Worm (Caenorhabditis elegans) whole organism, L1 larva: Measurements from ENCODE around the gene bud-13.

Source experiments
- C16A3.4 ChIP-seq: fragments of 150-350 bp; optimal IDR thresholded peaks from 2 replicates; lab custom pipeline; 2014; ENCODE audit warnings: missing biosample characterization, missing genetic modification characterization
- F16B12.6 ChIP-seq: fragments of 150-350 bp; optimal IDR thresholded peaks from 2 replicates; lab custom pipeline; 2014; ENCODE audit warnings: missing biosample characterization, missing genetic modification characterization
- ama-1 ChIP-seq: fragments of 150-350 bp; optimal IDR thresholded peaks from 2 replicates; lab custom pipeline; 2014
- blmp-1 ChIP-seq: fragments of 150-350 bp; optimal IDR thresholded peaks from 2 replicates; lab custom pipeline; 2014; ENCODE audit warnings: missing biosample characterization, missing genetic modification characterization
- ceh-63 ChIP-seq: fragments of 200-800 bp; sonication (Bioruptor generic); optimal IDR thresholded peaks from 2 replicates; lab custom pipeline; 2018; ENCODE audit warnings: mild to moderate bottlenecking, missing genetic modification characterization, missing compliant biosample characterization
- dpl-1 ChIP-seq, 3 experiments: fragments of 150-350 bp in 2 of 3; sonication (generic microtip) in 1 of 3; optimal IDR thresholded peaks; 2 replicates each; lab custom pipeline; 2014 to 2017; ENCODE audit warnings: missing biosample characterization in 3 of 3, missing genetic modification characterization in 3 of 3, missing genetic modification reagents in 3 of 3
- dsc-1 ChIP-seq: sonication (generic microtip); optimal IDR thresholded peaks from 2 replicates; lab custom pipeline; 2016; ENCODE audit warnings: mild to moderate bottlenecking, missing genetic modification characterization, missing compliant biosample characterization
- efl-1 ChIP-seq, 4 experiments: fragments of 150-350 bp; optimal IDR thresholded peaks in 3 of 4; peaks in 1 of 4; 1 replicate in 1 of 4; 2 replicates in 3 of 4; lab custom pipeline; 2014; ENCODE audit warnings: missing biosample characterization in 2 of 4, missing genetic modification characterization in 2 of 4, missing genetic modification reagents in 2 of 4
- efl-3 ChIP-seq: fragments of 200-800 bp; sonication (Bioruptor generic); optimal IDR thresholded peaks from 2 replicates; lab custom pipeline; 2018; ENCODE audit warnings: mild to moderate bottlenecking, missing genetic modification characterization, missing compliant biosample characterization
- egl-27 ChIP-seq, 2 experiments: fragments of 150-350 bp in 1 of 2; sonication (generic microtip); optimal IDR thresholded peaks; 3 replicates each; lab custom pipeline; 2017 to 2018; ENCODE audit warnings: missing biosample characterization in 2 of 2, missing genetic modification characterization in 2 of 2, missing genetic modification reagents in 2 of 2
- elt-2 ChIP-seq: sonication (generic microtip); optimal IDR thresholded peaks from 2 replicates; lab custom pipeline; 2016; ENCODE audit warnings: missing genetic modification characterization, mild to moderate bottlenecking, inconsistent platforms, missing compliant biosample characterization, missing genetic modification reagents
- elt-3 ChIP-seq, 6 experiments: fragments of 150-350 bp in 1 of 6; sonication (generic microtip); optimal IDR thresholded peaks; 2 replicates each; lab custom pipeline; 2017 to 2018; ENCODE audit warnings: missing biosample characterization in 6 of 6, missing genetic modification characterization in 6 of 6, inconsistent platforms in 1 of 6
- fkh-10 ChIP-seq: sonication (generic microtip); optimal IDR thresholded peaks from 2 replicates; lab custom pipeline; 2017; ENCODE audit warnings: missing biosample characterization, missing genetic modification reagents, missing genetic modification characterization
- fkh-8 ChIP-seq: sonication (generic microtip); optimal IDR thresholded peaks from 2 replicates; lab custom pipeline; 2016; ENCODE audit warnings: mild to moderate bottlenecking, missing genetic modification characterization, missing compliant biosample characterization
- hlh-4 ChIP-seq: sonication (generic microtip); optimal IDR thresholded peaks from 2 replicates; lab custom pipeline; 2016; ENCODE audit warnings: mild to moderate bottlenecking, missing genetic modification characterization, missing compliant biosample characterization
- lin-13 ChIP-seq: fragments of 150-350 bp; optimal IDR thresholded peaks from 2 replicates; lab custom pipeline; 2014; ENCODE audit warnings: missing biosample characterization, missing genetic modification reagents, missing genetic modification characterization
- lin-14 ChIP-seq: fragments of 200-800 bp; sonication (Bioruptor generic); optimal IDR thresholded peaks from 2 replicates; lab custom pipeline; 2018; ENCODE audit warnings: mild to moderate bottlenecking, missing genetic modification characterization, moderate library complexity, missing compliant biosample characterization
- lin-15B ChIP-seq: fragments of 150-350 bp; sonication (generic microtip); optimal IDR thresholded peaks from 3 replicates; lab custom pipeline; 2014; ENCODE audit warnings: missing biosample characterization, missing genetic modification characterization
- lin-35 ChIP-seq, 2 experiments: fragments of 150-350 bp; optimal IDR thresholded peaks; 2 replicates each; lab custom pipeline; 2014; ENCODE audit warnings: missing biosample characterization in 2 of 2, missing genetic modification characterization in 2 of 2, missing genetic modification reagents in 2 of 2
- lsy-2 ChIP-seq, 2 experiments: fragments of 150-350 bp; optimal IDR thresholded peaks; 2 replicates each; lab custom pipeline; 2014; ENCODE audit warnings: missing biosample characterization in 2 of 2, missing genetic modification characterization in 2 of 2
- mdl-1 ChIP-seq, 2 experiments: fragments of 150-350 bp; optimal IDR thresholded peaks; 2 replicates each; lab custom pipeline; 2014 to 2017; ENCODE audit warnings: missing biosample characterization in 2 of 2, missing genetic modification characterization in 2 of 2, inconsistent platforms in 1 of 2
- mef-2 ChIP-seq: fragments of 150-350 bp; optimal IDR thresholded peaks from 2 replicates; lab custom pipeline; 2014; ENCODE audit warnings: missing biosample characterization, missing genetic modification characterization
- mep-1 ChIP-seq: fragments of 150-350 bp; optimal IDR thresholded peaks from 2 replicates; lab custom pipeline; 2014; ENCODE audit warnings: missing biosample characterization, missing genetic modification characterization
- nhr-19 ChIP-seq: fragments of 200-800 bp; sonication (Bioruptor generic); conservative IDR thresholded peaks from 2 replicates; pipeline ENCODE4 v1.3.6; 2022; ENCODE audit warnings: missing genetic modification characterization, missing compliant biosample characterization
- nhr-20 ChIP-seq: sonication (generic microtip); optimal IDR thresholded peaks from 2 replicates; lab custom pipeline; 2016; ENCODE audit warnings: mild to moderate bottlenecking, missing genetic modification characterization, missing compliant biosample characterization
- nhr-71 ChIP-seq: sonication (generic microtip); optimal IDR thresholded peaks from 2 replicates; lab custom pipeline; 2016; ENCODE audit warnings: mild to moderate bottlenecking, missing genetic modification characterization, moderate library complexity, missing compliant biosample characterization
- nhr-76 ChIP-seq: sonication (generic microtip); optimal IDR thresholded peaks from 2 replicates; lab custom pipeline; 2017; ENCODE audit warnings: missing biosample characterization, missing genetic modification characterization
- nhr-84 ChIP-seq: sonication (generic microtip); optimal IDR thresholded peaks from 2 replicates; lab custom pipeline; 2017; ENCODE audit warnings: missing biosample characterization, missing genetic modification characterization
- nhr-85 ChIP-seq: sonication (generic microtip); peaks from one replicate; lab custom pipeline; 2016; ENCODE audit warnings: missing genetic modification characterization, inconsistent platforms, missing compliant biosample characterization
- nhr-90 ChIP-seq: sonication (generic microtip); optimal IDR thresholded peaks from 2 replicates; lab custom pipeline; 2016; ENCODE audit warnings: mild to moderate bottlenecking, missing genetic modification characterization, missing compliant biosample characterization; ENCODE audit not compliant: poor library complexity
- pax-3 ChIP-seq: fragments of 200-800 bp; sonication (Bioruptor generic); optimal IDR thresholded peaks from 2 replicates; lab custom pipeline; 2018; ENCODE audit warnings: mild to moderate bottlenecking, missing genetic modification characterization, moderate library complexity, missing compliant biosample characterization
- pqm-1 ChIP-seq: sonication (generic microtip); optimal IDR thresholded peaks from 3 replicates; lab custom pipeline; 2017; ENCODE audit warnings: missing biosample characterization, missing genetic modification characterization
- skn-1 ChIP-seq: fragments of 150-350 bp; optimal IDR thresholded peaks from 2 replicates; lab custom pipeline; 2014; ENCODE audit warnings: missing biosample characterization, missing genetic modification characterization
- snu-23 ChIP-seq: sonication (generic microtip); optimal IDR thresholded peaks from 2 replicates; lab custom pipeline; 2016; ENCODE audit warnings: missing genetic modification characterization, missing compliant biosample characterization
- swsn-7 ChIP-seq: sonication (generic microtip); optimal IDR thresholded peaks from 2 replicates; lab custom pipeline; 2016; ENCODE audit warnings: missing genetic modification characterization, missing compliant biosample characterization
- tbx-2 ChIP-seq: sonication (generic microtip); optimal IDR thresholded peaks from 2 replicates; lab custom pipeline; 2016; ENCODE audit warnings: missing genetic modification characterization, missing compliant biosample characterization
- unc-98 ChIP-seq: fragments of 200-800 bp; sonication (Bioruptor generic); IDR thresholded peaks from 2 replicates; pipeline ENCODE4 v1.3.6; 2022; ENCODE audit warnings: missing genetic modification characterization, missing compliant biosample characterization
- vab-15 ChIP-seq: sonication (generic microtip); optimal IDR thresholded peaks from 2 replicates; lab custom pipeline; 2017; ENCODE audit warnings: missing genotype, mild to moderate bottlenecking, missing genetic modification characterization, missing compliant biosample characterization
- xbp-1 ChIP-seq: sonication (generic microtip); optimal IDR thresholded peaks from 2 replicates; lab custom pipeline; 2016; ENCODE audit warnings: missing genetic modification characterization, missing compliant biosample characterization

Gene bud-13

ce11 chrIII:8986872-8987271 is 19.3 kb upstream of the bud-13 start:
- TF ChIP-seq lin-35 (GFP tag; optimal IDR thresholded peaks at IDR 0.05; lab: Kevin White, UChicago) (peak in 1 of 2 experiments; percentile 38), dpl-1 (GFP tag; optimal IDR thresholded peaks at IDR 0.05; lab: Kevin White, UChicago) (no peak), blmp-1 (tag; lab: Kevin White, UChicago) (peak; percentile 85), nhr-85 (tag; lab: Kevin White, UChicago) (peak; percentile 88), skn-1 (tag; lab: Kevin White, UChicago) (peak; percentile 15), C16A3.4 (tag; lab: Kevin White, UChicago) (peak; percentile 8), elt-3 (tag; optimal IDR thresholded peaks at IDR 0.05; lab: Kevin White, UChicago) (peak; percentile 93 to 100 (median 98)), mdl-1 (tag; optimal IDR thresholded peaks at IDR 0.05; lab: Kevin White, UChicago) (peak in 1 of 2 experiments; percentile 55), F16B12.6 (no peak), pax-3 (tag; lab: Kevin White, UChicago) (peak; percentile 37), nhr-84 (tag; lab: Kevin White, UChicago) (no peak), lin-13 (GFP tag; lab: Kevin White, UChicago) (no peak), dsc-1 (tag; lab: Kevin White, UChicago) (peak; percentile 67), egl-27 (tag; optimal IDR thresholded peaks at IDR 0.05; lab: Kevin White, UChicago) (no peak), pqm-1 (tag; lab: Kevin White, UChicago) (no peak), efl-1 (optimal IDR thresholded peaks at IDR 0.05; lab: Kevin White, UChicago) (no peak), efl-1 (GFP tag; optimal IDR thresholded peaks at IDR 0.05 in 1 of 2; lab: Kevin White, UChicago) (peak in 1 of 2 experiments; percentile 39), ama-1 (lab: Kevin White, UChicago) (no peak), nhr-20 (tag; lab: Kevin White, UChicago) (peak; percentile 47), lsy-2 (tag; optimal IDR thresholded peaks at IDR 0.05; lab: Kevin White, UChicago) (peak in 1 of 2 experiments; percentile 41), mep-1 (tag; lab: Kevin White, UChicago) (no peak), vab-15 (tag; lab: Kevin White, UChicago) (no peak), unc-98 (GFP tag; lab: Robert Waterston, UW) (no peak), tbx-2 (peak; percentile 47), snu-23 (peak; percentile 53), lin-14 (GFP tag; lab: Kevin White, UChicago) (peak; percentile 84), nhr-19 (GFP tag; lab: Robert Waterston, UW) (0 out of 2 replicates have a peak, but pooled peaks have one; percentile 4), nhr-71 (tag; lab: Kevin White, UChicago) (peak; percentile 69)

- TF ChIP-seq nhr-76 (tag; lab: Kevin White, UChicago) (no peak), mdl-1 (tag; optimal IDR thresholded peaks at IDR 0.05; lab: Kevin White, UChicago) (peak in 1 of 2 experiments; percentile 44), mef-2 (no peak), F16B12.6 (no peak), lin-35 (GFP tag; optimal IDR thresholded peaks at IDR 0.05; lab: Kevin White, UChicago) (peak in 1 of 2 experiments; percentile 54), elt-2 (tag; lab: Kevin White, UChicago) (peak; percentile 41), snu-23 (peak; percentile 13), dsc-1 (tag; lab: Kevin White, UChicago) (peak; percentile 4), nhr-90 (tag; lab: Kevin White, UChicago) (peak; percentile 31), blmp-1 (tag; lab: Kevin White, UChicago) (peak; percentile 92), nhr-20 (tag; lab: Kevin White, UChicago) (peak; percentile 8), lin-14 (GFP tag; lab: Kevin White, UChicago) (peak; percentile 61), swsn-7 (tag; lab: Kevin White, UChicago) (no peak), fkh-8 (tag; lab: Kevin White, UChicago) (peak; percentile 16), hlh-4 (tag; lab: Kevin White, UChicago) (no peak), xbp-1 (tag; lab: Kevin White, UChicago) (no peak), elt-3 (tag; optimal IDR thresholded peaks at IDR 0.05; lab: Kevin White, UChicago) (peak in 1 of 6 experiments; percentile 62), nhr-71 (tag; lab: Kevin White, UChicago) (peak; percentile 10), fkh-10 (no peak), nhr-85 (tag; lab: Kevin White, UChicago) (peak; percentile 49), efl-3 (GFP tag; lab: Kevin White, UChicago) (no peak), efl-1 (optimal IDR thresholded peaks at IDR 0.05; lab: Kevin White, UChicago) (no peak), efl-1 (GFP tag; optimal IDR thresholded peaks at IDR 0.05 in 1 of 2; lab: Kevin White, UChicago) (peak in 1 of 2 experiments; percentile 76), lin-15B (tag; lab: Kevin White, UChicago) (no peak), nhr-84 (tag; lab: Kevin White, UChicago) (no peak), tbx-2 (peak; percentile 42), ceh-63 (GFP tag; lab: Kevin White, UChicago) (no peak)
- TF ChIP-seq, all 84 proteins: peak for 15
Measured at ce11 chrIII:8985965-8986364, 18.4 kb upstream of the bud-13 start.
